Worm (Caenorhabditis elegans) whole organism, early embryonic: Measurements from ENCODE around the gene R11D1.13.

ENCODE experiments used
- ama-1 ChIP-seq: fragments of 150-350 bp; optimal IDR thresholded peaks from 2 replicates; lab custom pipeline; 2014
- ets-7 ChIP-seq: sonication (generic microtip); optimal IDR thresholded peaks from 2 replicates; lab custom pipeline; 2016; ENCODE audit warnings: missing genotype, missing genetic modification characterization, missing compliant biosample characterization
- tbx-11 ChIP-seq: fragments of 200-800 bp; sonication (Bioruptor generic); IDR thresholded peaks from 2 replicates; pipeline ENCODE4 v1.3.6; 2022; ENCODE audit warnings: missing genetic modification characterization, missing compliant biosample characterization

ce11 chrV:12751495-12752050, 24.6 kb downstream of the R11D1.13 start, which contains the start of gene C15C8.6:
- TF ChIP-seq ama-1 (lab: Kevin White, UChicago) (no peak), ets-7 (no peak), tbx-11 (GFP tag; lab: Robert Waterston, UW) (no peak)
